Worm (Caenorhabditis elegans) whole organism, L2 larva: ENCODE results near the gene hpo-26.

Experiments used
- C34F6.9 ChIP-seq: fragments of 150-350 bp; optimal IDR thresholded peaks from 2 replicates; lab custom pipeline; 2014; ENCODE audit warnings: missing biosample characterization, missing genetic modification characterization
- elt-3 ChIP-seq: sonication (generic microtip); optimal IDR thresholded peaks from 2 replicates; lab custom pipeline; 2017; ENCODE audit warnings: missing biosample characterization, missing genetic modification characterization
- lin-13 ChIP-seq: fragments of 150-350 bp; optimal IDR thresholded peaks from 2 replicates; lab custom pipeline; 2014; ENCODE audit warnings: missing biosample characterization, missing genetic modification reagents, missing genetic modification characterization
- mdl-1 ChIP-seq, 2 experiments: fragments of 150-350 bp in 1 of 2; sonication (generic microtip) in 1 of 2; optimal IDR thresholded peaks; 2 replicates each; lab custom pipeline; 2017; ENCODE audit warnings: missing biosample characterization in 2 of 2, missing genetic modification characterization in 2 of 2
- nhr-237 ChIP-seq: fragments of 150-350 bp; optimal IDR thresholded peaks from 2 replicates; lab custom pipeline; 2014; ENCODE audit warnings: missing biosample characterization, missing genetic modification characterization
- nhr-77 ChIP-seq: fragments of 150-350 bp; optimal IDR thresholded peaks from 2 replicates; lab custom pipeline; 2014; ENCODE audit warnings: missing biosample characterization, missing genetic modification characterization
- sma-3 ChIP-seq: sonication (generic microtip); optimal IDR thresholded peaks from 2 replicates; lab custom pipeline; 2016; ENCODE audit warnings: missing genetic modification reagents, missing genetic modification characterization, missing compliant biosample characterization
- snpc-4 ChIP-seq: fragments of 150-350 bp; optimal IDR thresholded peaks from 2 replicates; lab custom pipeline; 2014; ENCODE audit warnings: missing biosample characterization, missing genetic modification characterization
- unc-55 ChIP-seq: fragments of 150-350 bp; sonication (generic microtip); optimal IDR thresholded peaks from 3 replicates; lab custom pipeline; 2014; ENCODE audit warnings: missing biosample characterization, missing genetic modification reagents, missing genetic modification characterization

ce11 chrV:6487878-6488277 is 45.0 kb downstream of the hpo-26 start:
- TF ChIP-seq elt-3 (tag; lab: Kevin White, UChicago): no peak
- no peak for TF ChIP-seq nhr-77 (tag; lab: Kevin White, UChicago)
- no peak for TF ChIP-seq sma-3 (GFP tag; lab: Kevin White, UChicago)
- no peak for TF ChIP-seq snpc-4 (tag; lab: Kevin White, UChicago)
- TF ChIP-seq nhr-237: no peak
- TF ChIP-seq C34F6.9 (tag; lab: Kevin White, UChicago): no peak
- no peak for TF ChIP-seq mdl-1 (tag; optimal IDR thresholded peaks at IDR 0.05; lab: Kevin White, UChicago)
- peak; percentile 44 for TF ChIP-seq lin-13 (GFP tag; lab: Kevin White, UChicago)
- no peak for TF ChIP-seq unc-55 (GFP tag; lab: Kevin White, UChicago)
